Worm (Caenorhabditis elegans): ENCODE results near the gene fut-2.

- TF ChIP-seq snpc-4 (GFP tag; optimal IDR thresholded peaks at IDR 0.05) = no peak
- no peak for TF ChIP-seq snpc-4 (tag; optimal IDR thresholded peaks at IDR 0.05)
- no peak for TF ChIP-seq lag-1 (GFP tag; IDR thresholded peaks at IDR 0.05)
- TF ChIP-seq F57C9.4 (tag; optimal IDR thresholded peaks at IDR 0.05) = no peak
- TF ChIP-seq madf-6 (GFP tag; IDR thresholded peaks at IDR 0.05) = peak; percentile 29; the same call in 1 of the 2 replicates
Observed at ce11 chrV:6606197-6606596, 30.5 kb upstream of the fut-2 start.
